Fruit fly (Drosophila melanogaster) whole organism, embryonic: Measurements from ENCODE around the gene TfIIFbeta.

ENCODE experiments used
- ATbp ChIP-seq: fragments of 200-800 bp; sonication (Bioruptor generic); optimal IDR thresholded peaks from 2 replicates; lab custom pipeline; 2017; ENCODE audit warnings: missing biosample characterization, mild to moderate bottlenecking, missing genetic modification characterization, missing genetic modification reagents
- Bgb ChIP-seq: fragments of 200-800 bp; sonication (Bioruptor generic); IDR thresholded peaks from 2 replicates; pipeline ENCODE4 v1.3.6; 2022; ENCODE audit warnings: missing biosample characterization, missing genetic modification characterization; ENCODE audit not compliant: partially characterized antibody
- C15 ChIP-seq: fragments of 200-800 bp; sonication (Bioruptor generic); IDR thresholded peaks from 3 replicates; pipeline ENCODE4 v1.3.6; 2022; ENCODE audit warnings: missing biosample characterization, missing genetic modification characterization
- CG10431 ChIP-seq: fragments of 200-800 bp; sonication (Bioruptor generic); optimal IDR thresholded peaks from 3 replicates; lab custom pipeline; 2018; ENCODE audit warnings: missing biosample characterization, mild to moderate bottlenecking, missing genetic modification characterization
- CG11456 ChIP-seq: fragments of 200-800 bp; sonication (Bioruptor generic); IDR thresholded peaks from 3 replicates; pipeline ENCODE4 v1.3.6; 2022; ENCODE audit warnings: missing biosample characterization, missing genetic modification characterization
- CG11696 ChIP-seq: fragments of 200-800 bp; sonication (Bioruptor generic); IDR thresholded peaks from 2 replicates; pipeline ENCODE4 v1.3.6; 2022; ENCODE audit warnings: missing biosample characterization, missing genetic modification characterization
- CG12769 ChIP-seq: fragments of 200-800 bp; sonication (Bioruptor generic); optimal IDR thresholded peaks from 2 replicates; lab custom pipeline; 2019; ENCODE audit warnings: missing biosample characterization, mild to moderate bottlenecking, missing genetic modification characterization, moderate library complexity
- CG13424 ChIP-seq: fragments of 200-800 bp; sonication (Bioruptor generic); optimal IDR thresholded peaks from 2 replicates; lab custom pipeline; 2019; ENCODE audit warnings: missing biosample characterization, mild to moderate bottlenecking, missing genetic modification characterization, moderate library complexity
- CG14441 ChIP-seq: fragments of 200-800 bp; sonication (Bioruptor generic); IDR thresholded peaks from 2 replicates; pipeline ENCODE4 v1.3.6; 2022; ENCODE audit warnings: missing biosample characterization, missing genetic modification characterization
- CG1602 ChIP-seq: fragments of 200-800 bp; sonication (Bioruptor generic); optimal IDR thresholded peaks from 3 replicates; lab custom pipeline; 2016; ENCODE audit warnings: missing biosample characterization, missing genetic modification characterization
- CG1603 ChIP-seq: fragments of 200-800 bp; sonication (Bioruptor generic); optimal IDR thresholded peaks from 2 replicates; lab custom pipeline; 2019; ENCODE audit warnings: missing biosample characterization, mild to moderate bottlenecking, missing genetic modification characterization, moderate library complexity
- CG17328 ChIP-seq: fragments of 200-800 bp; sonication (Bioruptor generic); IDR thresholded peaks from 2 replicates; pipeline ENCODE4 v1.3.6; 2022; ENCODE audit warnings: missing biosample characterization, missing genetic modification characterization
- CG17912 ChIP-seq: fragments of 200-800 bp; sonication (Bioruptor generic); optimal IDR thresholded peaks from 2 replicates; lab custom pipeline; 2018; ENCODE audit warnings: missing biosample characterization, mild to moderate bottlenecking, missing genetic modification characterization
- CG34224 ChIP-seq: fragments of 200-800 bp; sonication (Bioruptor generic); IDR thresholded peaks from 3 replicates; pipeline ENCODE4 v1.3.6; 2022; ENCODE audit warnings: missing biosample characterization, missing genetic modification characterization; ENCODE audit not compliant: partially characterized antibody
- CG6689 ChIP-seq: fragments of 200-800 bp; sonication (Bioruptor generic); IDR thresholded peaks from 2 replicates; pipeline ENCODE4 v1.3.6; 2022; ENCODE audit warnings: missing biosample characterization, missing genetic modification characterization
- CG7271 ChIP-seq: fragments of 200-800 bp; sonication (Bioruptor generic); optimal IDR thresholded peaks from 2 replicates; lab custom pipeline; 2018; ENCODE audit warnings: missing biosample characterization, mild to moderate bottlenecking, missing genetic modification characterization, moderate library complexity
- CG7372 ChIP-seq: fragments of 200-800 bp; sonication (Bioruptor generic); IDR thresholded peaks from 2 replicates; pipeline ENCODE4 v1.3.6; 2022; ENCODE audit warnings: missing biosample characterization, missing genetic modification characterization
- CG8281 ChIP-seq: fragments of 200-800 bp; sonication (Bioruptor generic); optimal IDR thresholded peaks from 2 replicates; lab custom pipeline; 2018; ENCODE audit warnings: missing biosample characterization, mild to moderate bottlenecking, missing genetic modification characterization, moderate library complexity
- D19A ChIP-seq: fragments of 200-800 bp; optimal IDR thresholded peaks from 3 replicates; lab custom pipeline; 2019; ENCODE audit warnings: missing biosample characterization, mild to moderate bottlenecking, missing genetic modification characterization, moderate library complexity
- E2f1 ChIP-seq: fragments of 200-800 bp; sonication (Bioruptor generic); IDR thresholded peaks from 2 replicates; pipeline ENCODE4 v1.3.6; 2022; ENCODE audit warnings: missing biosample characterization, missing genetic modification characterization
- Ets65A ChIP-seq: fragments of 200-800 bp; sonication (Bioruptor generic); peaks from one replicate; lab custom pipeline; 2016; ENCODE audit warnings: missing biosample characterization, missing genetic modification characterization
- H15 ChIP-seq: fragments of 200-800 bp; sonication (Bioruptor generic); IDR thresholded peaks from 3 replicates; pipeline ENCODE4 v1.3.6; 2022; ENCODE audit warnings: missing biosample characterization, missing genetic modification characterization
- HLH3B ChIP-seq: fragments of 200-800 bp; sonication (Bioruptor generic); IDR thresholded peaks from 2 replicates; pipeline ENCODE4 v1.3.6; 2022; ENCODE audit warnings: missing biosample characterization, missing genetic modification characterization
- Kr ChIP-seq: fragments of 200-800 bp; sonication (Bioruptor generic); optimal IDR thresholded peaks from 2 replicates; lab custom pipeline; 2017; ENCODE audit warnings: missing biosample characterization, mild to moderate bottlenecking, missing genetic modification characterization
- MBD-R2 ChIP-seq: fragments of 200-800 bp; sonication (Bioruptor generic); IDR thresholded peaks from 2 replicates; pipeline ENCODE4 v1.3.6; 2022; ENCODE audit warnings: missing biosample characterization, missing genetic modification characterization
- Med ChIP-seq: fragments of 200-800 bp; sonication (Bioruptor generic); peaks from one replicate; lab custom pipeline; 2016; ENCODE audit warnings: missing biosample characterization, missing genetic modification characterization, mild to moderate bottlenecking, inconsistent platforms, moderate library complexity
- Mrtf ChIP-seq: fragments of 200-800 bp; sonication (Bioruptor generic); IDR thresholded peaks from 3 replicates; pipeline ENCODE4 v1.3.6; 2022; ENCODE audit warnings: missing biosample characterization, missing genetic modification characterization
- NfI ChIP-seq: fragments of 200-800 bp; sonication (Bioruptor generic); optimal IDR thresholded peaks from 3 replicates; lab custom pipeline; 2018; ENCODE audit warnings: missing biosample characterization, mild to moderate bottlenecking, missing genetic modification characterization, moderate library complexity
- al ChIP-seq: fragments of 200-800 bp; sonication (Bioruptor generic); IDR thresholded peaks from 2 replicates; pipeline ENCODE4 v1.3.6; 2022; ENCODE audit warnings: missing biosample characterization, missing genetic modification characterization
- ara ChIP-seq: fragments of 200-800 bp; sonication (Bioruptor generic); IDR thresholded peaks from 2 replicates; pipeline ENCODE4 v1.3.6; 2022; ENCODE audit warnings: missing biosample characterization, missing genetic modification characterization
- ems ChIP-seq: fragments of 200-800 bp; sonication (Bioruptor generic); optimal IDR thresholded peaks from 3 replicates; lab custom pipeline; 2016; ENCODE audit warnings: missing biosample characterization, missing genetic modification characterization
- hkb ChIP-seq, 2 experiments: fragments of 200-800 bp in 1 of 2; fragments of >200 bp in 1 of 2; sonication (Bioruptor generic) in 1 of 2; IDR thresholded peaks in 1 of 2; optimal IDR thresholded peaks in 1 of 2; 2 replicates each; pipeline versions ENCODE4 v1.3.6 to Lab custom; 2017 to 2022; ENCODE audit warnings: missing biosample characterization in 1 of 2, missing genetic modification characterization in 1 of 2
- mirr ChIP-seq: fragments of 200-800 bp; sonication (Bioruptor generic); optimal IDR thresholded peaks from 3 replicates; lab custom pipeline; 2018; ENCODE audit warnings: missing biosample characterization, mild to moderate bottlenecking, missing genetic modification characterization
- pan ChIP-seq, 4 experiments: fragments of >200 bp in 3 of 4; fragments of 200-800 bp in 1 of 4; sonication (Bioruptor generic) in 1 of 4; optimal IDR thresholded peaks in 3 of 4; IDR thresholded peaks in 1 of 4; 2 replicates each; pipeline versions ENCODE4 v1.3.6 to Lab custom; 2017 to 2022; ENCODE audit warnings: missing biosample characterization in 2 of 4, missing genetic modification characterization in 2 of 4, mixed read lengths in 1 of 4
- phol ChIP-seq: fragments of 200-800 bp; sonication (Bioruptor generic); optimal IDR thresholded peaks from 3 replicates; lab custom pipeline; 2018; ENCODE audit warnings: missing biosample characterization, mild to moderate bottlenecking, missing genetic modification characterization, moderate library complexity
- prd ChIP-seq, 3 experiments: fragments of >200 bp in 2 of 3; fragments of 200-800 bp in 1 of 3; sonication (Bioruptor generic) in 1 of 3; optimal IDR thresholded peaks in 2 of 3; IDR thresholded peaks in 1 of 3; 2 replicates in 2 of 3; 3 replicates in 1 of 3; pipeline versions ENCODE4 v1.3.6 to Lab custom; 2017 to 2022; ENCODE audit warnings: missing biosample characterization in 1 of 3, missing genetic modification characterization in 1 of 3
- sd ChIP-seq: fragments of 200-800 bp; sonication (Bioruptor generic); optimal IDR thresholded peaks from 3 replicates; lab custom pipeline; 2018; ENCODE audit warnings: missing biosample characterization, mild to moderate bottlenecking, missing genetic modification characterization, moderate library complexity
- sens ChIP-seq: fragments of 200-800 bp; sonication (Bioruptor generic); peaks from one replicate; lab custom pipeline; 2016; ENCODE audit warnings: missing biosample characterization, missing genetic modification characterization
- sna ChIP-seq: fragments of 200-800 bp; sonication (Bioruptor generic); IDR thresholded peaks from 2 replicates; pipeline ENCODE4 v1.3.6; 2022; ENCODE audit warnings: missing biosample characterization, missing genetic modification characterization; ENCODE audit not compliant: partially characterized antibody
- so ChIP-seq: fragments of 200-800 bp; sonication (Bioruptor generic); IDR thresholded peaks from 3 replicates; pipeline ENCODE4 v1.3.6; 2022; ENCODE audit warnings: missing biosample characterization, missing genetic modification characterization
- trh ChIP-seq: fragments of 200-800 bp; sonication (Bioruptor generic); optimal IDR thresholded peaks from 2 replicates; lab custom pipeline; 2016; ENCODE audit warnings: missing biosample characterization, missing genetic modification characterization
- ttk ChIP-seq: fragments of 200-800 bp; sonication (Bioruptor generic); IDR thresholded peaks from 2 replicates; pipeline ENCODE4 v2.1.2; 2022; ENCODE audit warnings: missing biosample characterization, missing genetic modification characterization
- zen2 ChIP-seq: fragments of 200-800 bp; sonication (Bioruptor generic); IDR thresholded peaks from 3 replicates; pipeline ENCODE4 v1.3.6; 2022; ENCODE audit warnings: missing biosample characterization, missing genetic modification characterization; ENCODE audit not compliant: partially characterized antibody

The TfIIFbeta gene

dm6 chr3R:10777274-10777673 is 9.7 kb upstream of the TfIIFbeta start, which contains the start of the genes CG45076, CG45078 and fau (continued):
- TF ChIP-seq CG12769 (tag; lab: Kevin White, UChicago): peak; percentile 33
- TF ChIP-seq C15 (GFP tag; lab: Robert Waterston, UW): 0 out of 3 replicates have a peak, but pooled peaks have one; percentile 52
- no peak for TF ChIP-seq CG10431 (GFP tag; lab: Kevin White, UChicago)
- no peak for TF ChIP-seq Kr (GFP tag; lab: Kevin White, UChicago)
- TF ChIP-seq NfI (GFP tag; lab: Kevin White, UChicago): no peak

DNA sequence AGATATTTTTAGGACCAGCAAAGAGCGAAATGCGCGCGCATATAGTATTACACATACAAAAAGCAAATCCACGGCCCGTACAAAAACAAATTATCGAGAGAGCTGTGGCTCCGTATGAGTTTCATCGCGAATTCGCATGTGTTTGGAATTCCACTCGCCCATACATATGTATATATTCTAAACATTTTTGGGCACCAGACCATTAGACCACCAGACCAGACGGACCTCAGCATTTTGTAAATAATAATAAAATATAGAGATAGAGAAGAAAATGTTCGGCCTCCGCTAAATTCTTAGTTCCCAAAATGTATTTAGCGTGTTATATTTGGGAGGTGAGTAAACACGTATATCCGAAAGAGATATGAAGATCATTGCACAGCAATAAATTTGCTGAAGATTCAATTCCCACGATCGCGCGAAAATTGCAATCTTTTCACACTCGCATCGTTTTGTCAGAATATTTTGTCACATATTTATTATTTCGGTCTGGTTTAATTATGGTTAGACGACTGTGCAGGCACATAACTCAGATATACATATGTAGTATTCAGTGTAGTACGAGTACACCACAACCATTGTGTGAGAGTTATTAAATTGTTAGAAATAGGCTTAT is 8.5 kb upstream of the TfIIFbeta start:
- TF ChIP-seq so (GFP tag; lab: Robert Waterston, UW) (0 out of 3 replicates have a peak, but pooled peaks have one; percentile 35), D19A (peak; percentile 54), sd (tag; lab: Kevin White, UChicago) (peak; percentile 87), C15 (GFP tag; lab: Robert Waterston, UW) (0 out of 3 replicates have a peak, but pooled peaks have one; percentile 6), sens (GFP tag; lab: Kevin White, UChicago) (peak; percentile 67), al (0 out of 2 replicates have a peak, but pooled peaks have one; percentile 16), Ets65A (GFP tag; lab: Kevin White, UChicago) (peak; percentile 86), CG8281 (tag; lab: Kevin White, UChicago) (no peak), CG17328 (GFP tag; lab: Robert Waterston, UW) (no peak)
- TF ChIP-seq, all 482 proteins: peak for 7

- TF ChIP-seq hkb (optimal IDR thresholded peaks at IDR 0.05; lab: Kevin White, UChicago) (no peak), hkb (GFP tag; IDR thresholded peaks at IDR 0.05; lab: Robert Waterston, UW) (0 out of 2 replicates have a peak, but pooled peaks have one; percentile 13), ttk (0 out of 2 replicates have a peak, but pooled peaks have one; percentile 19), H15 (0 out of 3 replicates have a peak, but pooled peaks have one; percentile 38), CG14441 (GFP tag; lab: Robert Waterston, UW) (0 out of 2 replicates have a peak, but pooled peaks have one; percentile 19), trh (GFP tag; lab: Kevin White, UChicago) (no peak), CG1603 (tag; lab: Kevin White, UChicago) (no peak), CG7271 (tag; lab: Kevin White, UChicago) (no peak), ATbp (GFP tag; lab: Kevin White, UChicago) (no peak), mirr (no peak), CG7372 (GFP tag; lab: Robert Waterston, UW) (peak; percentile 35; the same call in 1 of the 2 replicates), CG6689 (GFP tag; lab: Robert Waterston, UW) (peak; percentile 42), CG13424 (tag; lab: Kevin White, UChicago) (peak; percentile 1), Med (GFP tag; lab: Kevin White, UChicago) (peak; percentile 74), sens (GFP tag; lab: Kevin White, UChicago) (peak; percentile 57), ems (peak; percentile 38), HLH3B (GFP tag; lab: Robert Waterston, UW) (0 out of 2 replicates have a peak, but pooled peaks have one; percentile 20), ara (GFP tag; lab: Robert Waterston, UW) (0 out of 2 replicates have a peak, but pooled peaks have one; percentile 42), pan (optimal IDR thresholded peaks at IDR 0.05; lab: Kevin White, UChicago) (no peak), pan (GFP tag; optimal IDR thresholded peaks at IDR 0.05 in 1 of 2, IDR thresholded peaks at IDR 0.05 in 1 of 2) (peak in 1 of 2 experiments; percentile 16), prd (optimal IDR thresholded peaks at IDR 0.05; lab: Kevin White, UChicago) (no peak), prd (GFP tag; IDR thresholded peaks at IDR 0.05; lab: Robert Waterston, UW) (0 out of 3 replicates have a peak, but pooled peaks have one; percentile 35), Ets65A (GFP tag; lab: Kevin White, UChicago) (peak; percentile 86), CG11456 (GFP tag; lab: Robert Waterston, UW) (no peak), MBD-R2 (GFP tag; lab: Robert Waterston, UW) (no peak), sna (GFP tag; lab: Robert Waterston, UW) (no peak), CG11696 (GFP tag; lab: Robert Waterston, UW) (0 out of 2 replicates have a peak, but pooled peaks have one; percentile 16), E2f1 (GFP tag; lab: Robert Waterston, UW) (0 out of 2 replicates have a peak, but pooled peaks have one; percentile 17), CG34224 (no peak), C15 (GFP tag; lab: Robert Waterston, UW) (0 out of 3 replicates have a peak, but pooled peaks have one; percentile 42), CG1602 (GFP tag; lab: Kevin White, UChicago) (no peak), CG17912 (no peak), Bgb (GFP tag; lab: Robert Waterston, UW) (no peak), zen2 (no peak), phol (tag; lab: Kevin White, UChicago) (peak; percentile 13), Mrtf (0 out of 3 replicates have a peak, but pooled peaks have one; percentile 21)
These were observed 7.6 kb upstream of the TfIIFbeta start for dm6 chr3R:10775246-10775645.
